Worm (Caenorhabditis elegans) whole organism, L2 larva: ENCODE data around the gene npax-4.

Experiments used
- C34F6.9 ChIP-seq: fragments of 150-350 bp; optimal IDR thresholded peaks from 2 replicates; lab custom pipeline; 2014; ENCODE audit warnings: missing biosample characterization, missing genetic modification characterization
- F13H6.1 ChIP-seq: sonication (generic microtip); optimal IDR thresholded peaks from 2 replicates; lab custom pipeline; 2016; ENCODE audit warnings: missing genetic modification characterization, missing compliant biosample characterization
- R02D3.7 ChIP-seq: fragments of 150-350 bp; optimal IDR thresholded peaks from 2 replicates; lab custom pipeline; 2014; ENCODE audit warnings: missing biosample characterization, missing genetic modification characterization
- ZK546.5 ChIP-seq: sonication (generic microtip); optimal IDR thresholded peaks from 2 replicates; lab custom pipeline; 2017; ENCODE audit warnings: missing biosample characterization, missing genetic modification characterization
- alr-1 ChIP-seq: fragments of 150-350 bp; optimal IDR thresholded peaks from 2 replicates; lab custom pipeline; 2014; ENCODE audit warnings: missing biosample characterization, missing genetic modification characterization
- blmp-1 ChIP-seq: sonication (generic microtip); optimal IDR thresholded peaks from 2 replicates; lab custom pipeline; 2017; ENCODE audit warnings: missing genetic modification characterization, mild to moderate bottlenecking, missing compliant biosample characterization, antibody characterized with exemption, moderate library complexity; ENCODE audit not compliant: insufficient read depth
- ceh-82 ChIP-seq: fragments of 150-350 bp; optimal IDR thresholded peaks from 2 replicates; lab custom pipeline; 2014; ENCODE audit warnings: missing biosample characterization, missing genetic modification characterization
- crh-2 ChIP-seq: sonication (generic microtip); optimal IDR thresholded peaks from 2 replicates; lab custom pipeline; 2017; ENCODE audit warnings: missing biosample characterization, missing genetic modification characterization
- dmd-4 ChIP-seq: sonication (generic microtip); optimal IDR thresholded peaks from 2 replicates; lab custom pipeline; 2017; ENCODE audit warnings: missing biosample characterization, missing genetic modification characterization
- elt-3 ChIP-seq: sonication (generic microtip); optimal IDR thresholded peaks from 2 replicates; lab custom pipeline; 2017; ENCODE audit warnings: missing biosample characterization, missing genetic modification characterization
- fos-1 ChIP-seq: fragments of 150-350 bp; optimal IDR thresholded peaks from 2 replicates; lab custom pipeline; 2014; ENCODE audit warnings: missing biosample characterization, missing genetic modification characterization
- gmeb-1 ChIP-seq: fragments of 150-350 bp; optimal IDR thresholded peaks from 2 replicates; lab custom pipeline; 2014; ENCODE audit warnings: missing biosample characterization, missing genetic modification characterization
- lin-11 ChIP-seq: fragments of 150-350 bp; sonication (generic microtip); optimal IDR thresholded peaks from 2 replicates; lab custom pipeline; 2014; ENCODE audit warnings: missing biosample characterization, missing genetic modification characterization, inconsistent platforms, mixed read lengths
- lin-13 ChIP-seq: fragments of 150-350 bp; optimal IDR thresholded peaks from 2 replicates; lab custom pipeline; 2014; ENCODE audit warnings: missing biosample characterization, missing genetic modification reagents, missing genetic modification characterization
- lsy-2 ChIP-seq, 2 experiments: fragments of 150-350 bp in 1 of 2; sonication (generic microtip) in 1 of 2; optimal IDR thresholded peaks; 2 replicates each; lab custom pipeline; 2014 to 2017; ENCODE audit warnings: missing biosample characterization in 2 of 2, missing genetic modification characterization in 2 of 2
- mab-5 ChIP-seq: fragments of 150-350 bp; optimal IDR thresholded peaks from 2 replicates; lab custom pipeline; 2014; ENCODE audit warnings: missing biosample characterization, missing genetic modification characterization
- mbf-1 ChIP-seq: sonication (generic microtip); optimal IDR thresholded peaks from 2 replicates; lab custom pipeline; 2017; ENCODE audit warnings: missing biosample characterization, missing genetic modification characterization
- mdl-1 ChIP-seq, 2 experiments: fragments of 150-350 bp in 1 of 2; sonication (generic microtip) in 1 of 2; optimal IDR thresholded peaks; 2 replicates each; lab custom pipeline; 2017; ENCODE audit warnings: missing biosample characterization in 2 of 2, missing genetic modification characterization in 2 of 2
- nhr-10 ChIP-seq: sonication (generic microtip); optimal IDR thresholded peaks from 2 replicates; lab custom pipeline; 2017; ENCODE audit warnings: missing biosample characterization, missing genetic modification characterization
- nhr-129 ChIP-seq: fragments of 150-350 bp; optimal IDR thresholded peaks from 2 replicates; lab custom pipeline; 2014; ENCODE audit warnings: missing biosample characterization, missing genetic modification characterization
- nhr-21 ChIP-seq: fragments of 150-350 bp; optimal IDR thresholded peaks from 2 replicates; lab custom pipeline; 2014; ENCODE audit warnings: missing biosample characterization, missing genetic modification characterization
- nhr-237 ChIP-seq: fragments of 150-350 bp; optimal IDR thresholded peaks from 2 replicates; lab custom pipeline; 2014; ENCODE audit warnings: missing biosample characterization, missing genetic modification characterization
- nhr-25 ChIP-seq: fragments of 150-350 bp; sonication (generic microtip); optimal IDR thresholded peaks from 3 replicates; lab custom pipeline; 2014; ENCODE audit warnings: missing biosample characterization, missing genetic modification characterization
- nhr-6 ChIP-seq: fragments of 150-350 bp; optimal IDR thresholded peaks from 2 replicates; lab custom pipeline; 2014; ENCODE audit warnings: missing biosample characterization, missing genetic modification characterization
- peb-1 ChIP-seq: fragments of 150-350 bp; optimal IDR thresholded peaks from 2 replicates; lab custom pipeline; 2014; ENCODE audit warnings: missing biosample characterization, missing genetic modification characterization
- sem-4 ChIP-seq: fragments of 150-350 bp; optimal IDR thresholded peaks from 2 replicates; lab custom pipeline; 2014; ENCODE audit warnings: missing biosample characterization, missing genetic modification reagents, missing genetic modification characterization
- skn-1 ChIP-seq: sonication (generic microtip); optimal IDR thresholded peaks from 2 replicates; lab custom pipeline; 2017; ENCODE audit warnings: missing biosample characterization, missing genetic modification characterization
- sma-3 ChIP-seq: sonication (generic microtip); optimal IDR thresholded peaks from 2 replicates; lab custom pipeline; 2016; ENCODE audit warnings: missing genetic modification reagents, missing genetic modification characterization, missing compliant biosample characterization
- sma-9 ChIP-seq, 2 experiments: fragments of 150-350 bp in 1 of 2; sonication (generic microtip) in 1 of 2; optimal IDR thresholded peaks; 2 replicates each; lab custom pipeline; 2014 to 2016; ENCODE audit warnings: missing genetic modification characterization in 2 of 2, mild to moderate bottlenecking in 1 of 2, missing biosample characterization in 1 of 2, missing compliant biosample characterization in 1 of 2, missing genetic modification reagents in 1 of 2, moderate library complexity in 1 of 2
- snpc-4 ChIP-seq: fragments of 150-350 bp; optimal IDR thresholded peaks from 2 replicates; lab custom pipeline; 2014; ENCODE audit warnings: missing biosample characterization, missing genetic modification characterization
- unc-39 ChIP-seq: fragments of 150-350 bp; optimal IDR thresholded peaks from 2 replicates; lab custom pipeline; 2014; ENCODE audit warnings: missing biosample characterization, missing genetic modification characterization
- unc-55 ChIP-seq: fragments of 150-350 bp; sonication (generic microtip); optimal IDR thresholded peaks from 3 replicates; lab custom pipeline; 2014; ENCODE audit warnings: missing biosample characterization, missing genetic modification reagents, missing genetic modification characterization
- ztf-1 ChIP-seq: fragments of 200-800 bp; sonication (Bioruptor generic); conservative IDR thresholded peaks from 2 replicates; pipeline ENCODE4 v1.3.6; 2022; ENCODE audit warnings: missing genetic modification characterization, missing compliant biosample characterization
- ztf-11 ChIP-seq: sonication (generic microtip); optimal IDR thresholded peaks from 2 replicates; lab custom pipeline; 2017; ENCODE audit warnings: missing biosample characterization, missing genetic modification characterization
- ztf-4 ChIP-seq: fragments of 150-350 bp; optimal IDR thresholded peaks from 2 replicates; lab custom pipeline; 2014; ENCODE audit warnings: missing biosample characterization, missing genetic modification characterization

npax-4 gene

ce11 chrIV:8891131-8891530 lies 11.4 kb upstream of the npax-4 start, which contains the start of gene spr-2:
Gene spr-2 (plus strand): TSS chrIV:8891462.
- TF ChIP-seq F13H6.1 (tag; lab: Kevin White, UChicago) (peak; percentile 67), mab-5 (peak; percentile 20), ztf-1 (GFP tag; lab: Robert Waterston, UW) (no peak), nhr-6 (peak; percentile 62), crh-2 (tag; lab: Kevin White, UChicago) (peak; percentile 80), nhr-21 (tag; lab: Kevin White, UChicago) (peak; percentile 56), C34F6.9 (peak; percentile 91), lsy-2 (tag; optimal IDR thresholded peaks at IDR 0.05; lab: Kevin White, UChicago) (peak; percentile 60 to 90), nhr-129 (tag; lab: Kevin White, UChicago) (peak; percentile 72), nhr-25 (tag; lab: Kevin White, UChicago) (peak; percentile 71), lin-13 (GFP tag; lab: Kevin White, UChicago) (peak; percentile 72), unc-55 (peak; percentile 90), nhr-237 (tag; lab: Kevin White, UChicago) (no peak), R02D3.7 (no peak), ztf-4 (tag; lab: Kevin White, UChicago) (peak; percentile 4), snpc-4 (tag; lab: Kevin White, UChicago) (peak; percentile 25), alr-1 (tag; lab: Kevin White, UChicago) (no peak), sma-3 (GFP tag; lab: Kevin White, UChicago) (peak; percentile 70), lin-11 (tag; lab: Kevin White, UChicago) (peak; percentile 38), gmeb-1 (tag; lab: Kevin White, UChicago) (peak; percentile 89), nhr-10 (tag; lab: Kevin White, UChicago) (peak; percentile 32), sma-9 (GFP tag; optimal IDR thresholded peaks at IDR 0.05; lab: Kevin White, UChicago) (peak; percentile 75), sma-9 (tag; optimal IDR thresholded peaks at IDR 0.05; lab: Kevin White, UChicago) (no peak), fos-1 (tag; lab: Kevin White, UChicago) (peak; percentile 40), elt-3 (tag; lab: Kevin White, UChicago) (no peak), sem-4 (tag; lab: Kevin White, UChicago) (peak; percentile 56), mdl-1 (tag; optimal IDR thresholded peaks at IDR 0.05; lab: Kevin White, UChicago) (no peak)

DNA sequence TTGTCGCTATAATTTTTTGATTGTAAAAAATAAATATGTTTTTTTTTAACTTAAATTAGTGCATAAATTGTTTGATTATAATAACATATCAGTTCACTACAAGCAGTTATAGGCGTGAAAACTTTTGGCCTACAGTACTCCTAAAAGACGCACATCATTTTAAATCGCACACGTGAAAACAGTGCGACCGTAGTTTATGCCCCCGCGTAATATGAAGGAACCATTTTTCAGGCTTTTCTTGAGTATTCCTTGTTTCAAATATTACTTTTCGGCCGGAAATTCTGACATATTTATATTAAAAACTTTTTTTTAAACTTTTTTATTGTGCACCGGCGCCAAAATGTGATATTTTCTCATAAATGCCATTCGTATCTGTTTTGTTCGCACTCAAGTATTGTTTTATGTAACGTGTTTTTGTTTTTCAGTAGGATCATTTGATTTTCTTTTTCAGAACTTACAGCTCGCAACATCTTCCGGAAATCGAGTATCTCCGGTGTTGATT lies 8.9 kb upstream of the npax-4 start, which contains the start of gene oma-1:
oma-1 (plus strand) TSS at position 452 of the 502 bp plus-strand sequence.
- TF ChIP-seq lin-13 (GFP tag; lab: Kevin White, UChicago), result no peak
- TF ChIP-seq lin-11 (tag; lab: Kevin White, UChicago), result no peak
- TF ChIP-seq blmp-1, result no peak
- no peak for TF ChIP-seq crh-2 (tag; lab: Kevin White, UChicago)
- TF ChIP-seq lsy-2 (tag; optimal IDR thresholded peaks at IDR 0.05; lab: Kevin White, UChicago), result no peak
- TF ChIP-seq F13H6.1 (tag; lab: Kevin White, UChicago), result no peak
- TF ChIP-seq skn-1 (tag; lab: Kevin White, UChicago), result no peak
- no peak for TF ChIP-seq nhr-129 (tag; lab: Kevin White, UChicago)
- no peak for TF ChIP-seq snpc-4 (tag; lab: Kevin White, UChicago)
- no peak for TF ChIP-seq dmd-4 (tag; lab: Kevin White, UChicago)
- TF ChIP-seq alr-1 (tag; lab: Kevin White, UChicago), result no peak
- TF ChIP-seq unc-55, result no peak
- TF ChIP-seq nhr-25 (tag; lab: Kevin White, UChicago), result no peak

- TF ChIP-seq sma-3 (GFP tag; lab: Kevin White, UChicago) (no peak), nhr-129 (tag; lab: Kevin White, UChicago) (no peak), unc-39 (tag; lab: Kevin White, UChicago) (no peak), alr-1 (tag; lab: Kevin White, UChicago) (no peak), unc-55 (no peak), mdl-1 (tag; optimal IDR thresholded peaks at IDR 0.05; lab: Kevin White, UChicago) (no peak), ceh-82 (no peak), ztf-11 (tag; lab: Kevin White, UChicago) (no peak), blmp-1 (no peak), nhr-21 (tag; lab: Kevin White, UChicago) (no peak), nhr-237 (tag; lab: Kevin White, UChicago) (no peak), mab-5 (no peak), nhr-10 (tag; lab: Kevin White, UChicago) (no peak), peb-1 (tag; lab: Kevin White, UChicago) (no peak), ztf-4 (tag; lab: Kevin White, UChicago) (no peak), ZK546.5 (tag; lab: Kevin White, UChicago) (no peak), mbf-1 (tag; lab: Kevin White, UChicago) (no peak)
Measured at ce11 chrIV:8886228-8886627, 6.5 kb upstream of the npax-4 start, which contains the start of gene C09G9.5. Gene C09G9.5 (plus strand): TSS chrIV:8886528.
